Fruit fly (Drosophila melanogaster) whole organism, embryonic: ENCODE measurements around the gene CG11891.

Experiments used
- BEAF-32 ChIP-seq: fragments of 200-800 bp; sonication (Bioruptor generic); optimal IDR thresholded peaks from 3 replicates; lab custom pipeline; 2017; ENCODE audit warnings: missing biosample characterization, missing genetic modification characterization, mild to moderate bottlenecking, moderate library complexity, missing genetic modification reagents
- Bgb ChIP-seq: fragments of 200-800 bp; sonication (Bioruptor generic); IDR thresholded peaks from 2 replicates; pipeline ENCODE4 v1.3.6; 2022; ENCODE audit warnings: missing biosample characterization, missing genetic modification characterization; ENCODE audit not compliant: partially characterized antibody
- CG11398 ChIP-seq: fragments of 200-800 bp; sonication (Bioruptor generic); optimal IDR thresholded peaks from 2 replicates; lab custom pipeline; 2016; ENCODE audit warnings: missing biosample characterization, missing genetic modification characterization
- CG12071 ChIP-seq: fragments of 200-800 bp; sonication (Bioruptor generic); optimal IDR thresholded peaks from 3 replicates; lab custom pipeline; 2018; ENCODE audit warnings: missing biosample characterization, mild to moderate bottlenecking, missing genetic modification characterization
- CG12942 ChIP-seq: fragments of 200-800 bp; sonication (Bioruptor generic); optimal IDR thresholded peaks from 3 replicates; lab custom pipeline; 2016; ENCODE audit warnings: missing biosample characterization, missing genetic modification characterization
- CG13296 ChIP-seq: fragments of 200-800 bp; sonication (Bioruptor generic); optimal IDR thresholded peaks from 3 replicates; lab custom pipeline; 2018; ENCODE audit warnings: missing biosample characterization, mild to moderate bottlenecking, missing genetic modification characterization
- CG15514 ChIP-seq: fragments of 200-800 bp; sonication (Bioruptor generic); optimal IDR thresholded peaks from 3 replicates; lab custom pipeline; 2017; ENCODE audit warnings: missing biosample characterization, missing genetic modification characterization, mild to moderate bottlenecking, moderate library complexity, missing genetic modification reagents
- CG17612 ChIP-seq: fragments of 200-800 bp; sonication (Bioruptor generic); IDR thresholded peaks from 2 replicates; pipeline ENCODE4 v1.3.6; 2022; ENCODE audit warnings: missing biosample characterization, missing genetic modification characterization
- CG2199 ChIP-seq: fragments of 200-800 bp; sonication (Bioruptor generic); IDR thresholded peaks from 3 replicates; pipeline ENCODE4 v1.3.6; 2022; ENCODE audit warnings: missing biosample characterization, missing genetic modification characterization
- CG30020 ChIP-seq: fragments of 200-800 bp; optimal IDR thresholded peaks from 2 replicates; lab custom pipeline; 2019; ENCODE audit warnings: missing biosample characterization, mild to moderate bottlenecking, missing genetic modification characterization, moderate library complexity
- CG43689 ChIP-seq: fragments of 200-800 bp; sonication (Bioruptor generic); IDR thresholded peaks from 2 replicates; pipeline ENCODE4 v1.3.6; 2022; ENCODE audit warnings: missing biosample characterization, missing genetic modification characterization
- CG7372 ChIP-seq: fragments of 200-800 bp; sonication (Bioruptor generic); IDR thresholded peaks from 2 replicates; pipeline ENCODE4 v1.3.6; 2022; ENCODE audit warnings: missing biosample characterization, missing genetic modification characterization
- CG7963 ChIP-seq: fragments of 200-800 bp; sonication (Bioruptor generic); IDR thresholded peaks from 3 replicates; pipeline ENCODE4 v1.3.6; 2022; ENCODE audit warnings: missing biosample characterization, missing genetic modification characterization; ENCODE audit not compliant: partially characterized antibody
- CG8924 ChIP-seq: fragments of 200-800 bp; optimal IDR thresholded peaks from 3 replicates; lab custom pipeline; 2019; ENCODE audit warnings: missing biosample characterization, mild to moderate bottlenecking, missing genetic modification characterization, moderate library complexity
- D ChIP-seq, 2 experiments: fragments of 200-800 bp in 1 of 2; fragments of >200 bp in 1 of 2; sonication (Bioruptor generic) in 1 of 2; optimal IDR thresholded peaks; 2 replicates in 1 of 2; 3 replicates in 1 of 2; lab custom pipeline; 2017; ENCODE audit warnings: mild to moderate bottlenecking in 1 of 2, missing biosample characterization in 1 of 2, missing genetic modification characterization in 1 of 2, missing genetic modification reagents in 1 of 2
- Dek ChIP-seq: fragments of 200-800 bp; sonication (Bioruptor generic); optimal IDR thresholded peaks from 3 replicates; lab custom pipeline; 2019; ENCODE audit warnings: missing biosample characterization, mild to moderate bottlenecking, missing genetic modification characterization, moderate library complexity
- Dll ChIP-seq: fragments of 200-800 bp; sonication (Bioruptor generic); IDR thresholded peaks from 4 replicates; pipeline ENCODE4 v1.3.6; 2022; ENCODE audit warnings: missing biosample characterization, missing genetic modification characterization; ENCODE audit not compliant: partially characterized antibody
- ERR ChIP-seq: fragments of 200-800 bp; sonication (Bioruptor generic); optimal IDR thresholded peaks from 2 replicates; lab custom pipeline; 2016; ENCODE audit warnings: missing biosample characterization, missing genetic modification characterization
- Elba2 ChIP-seq: fragments of 200-800 bp; sonication (Bioruptor generic); optimal IDR thresholded peaks from 3 replicates; lab custom pipeline; 2016; ENCODE audit warnings: missing biosample characterization, missing genetic modification characterization
- Fer1 ChIP-seq: fragments of 200-800 bp; sonication (Bioruptor generic); optimal IDR thresholded peaks from 2 replicates; lab custom pipeline; 2017; ENCODE audit warnings: missing biosample characterization, mild to moderate bottlenecking, missing genetic modification characterization
- Gsc ChIP-seq: fragments of 200-800 bp; sonication (Bioruptor generic); IDR thresholded peaks from 2 replicates; pipeline ENCODE4 v1.3.6; 2022; ENCODE audit warnings: missing biosample characterization, missing genetic modification characterization
- HmgZ ChIP-seq: fragments of 200-800 bp; sonication (Bioruptor generic); optimal IDR thresholded peaks from 2 replicates; lab custom pipeline; 2018; ENCODE audit warnings: missing biosample characterization, mild to moderate bottlenecking, missing genetic modification characterization
- Nf-YA ChIP-seq: fragments of 200-800 bp; sonication (Bioruptor generic); IDR thresholded peaks from 2 replicates; pipeline ENCODE4 v1.3.6; 2022; ENCODE audit warnings: missing biosample characterization, missing genetic modification characterization
- PHDP ChIP-seq: fragments of 200-800 bp; sonication (Bioruptor generic); optimal IDR thresholded peaks from 3 replicates; lab custom pipeline; 2018; ENCODE audit warnings: missing biosample characterization, mild to moderate bottlenecking, missing genetic modification characterization, moderate library complexity
- Sin3A ChIP-seq: fragments of >200 bp; optimal IDR thresholded peaks from 2 replicates; lab custom pipeline; 2018
- Ssrp ChIP-seq: fragments of 200-800 bp; sonication (Bioruptor generic); optimal IDR thresholded peaks from 2 replicates; lab custom pipeline; 2018; ENCODE audit warnings: missing biosample characterization, mild to moderate bottlenecking, missing genetic modification characterization, moderate library complexity
- Xrp1 ChIP-seq: fragments of 200-800 bp; sonication (Bioruptor generic); IDR thresholded peaks from 2 replicates; pipeline ENCODE4 v1.3.6; 2022; ENCODE audit warnings: missing biosample characterization, missing genetic modification characterization
- ab ChIP-seq: fragments of 200-800 bp; sonication (Bioruptor generic); optimal IDR thresholded peaks from 2 replicates; lab custom pipeline; 2016; ENCODE audit warnings: missing biosample characterization, missing genetic modification characterization
- ato ChIP-seq: fragments of 200-800 bp; sonication (Bioruptor generic); IDR thresholded peaks from 2 replicates; pipeline ENCODE4 v1.3.6; 2022; ENCODE audit warnings: missing biosample characterization, missing genetic modification characterization; ENCODE audit not compliant: partially characterized antibody
- bbx ChIP-seq: fragments of 200-800 bp; sonication (Bioruptor generic); IDR thresholded peaks from 2 replicates; pipeline ENCODE4 v1.3.6; 2022; ENCODE audit warnings: missing biosample characterization, missing genetic modification characterization; ENCODE audit not compliant: partially characterized antibody
- bcd ChIP-seq: fragments of 200-800 bp; sonication (Bioruptor generic); optimal IDR thresholded peaks from 2 replicates; lab custom pipeline; 2017; ENCODE audit warnings: missing biosample characterization, mild to moderate bottlenecking, missing genetic modification characterization
- cato ChIP-seq: fragments of 200-800 bp; sonication (Bioruptor generic); optimal IDR thresholded peaks from 2 replicates; lab custom pipeline; 2016; ENCODE audit warnings: missing biosample characterization, missing genetic modification characterization, borderline replicate concordance
- caup ChIP-seq: fragments of 200-800 bp; sonication (Bioruptor generic); optimal IDR thresholded peaks from 3 replicates; lab custom pipeline; 2017; ENCODE audit warnings: missing biosample characterization, mild to moderate bottlenecking, missing genetic modification characterization, moderate library complexity; ENCODE audit not compliant: severe bottlenecking
- da ChIP-seq: fragments of 200-800 bp; sonication (Bioruptor generic); optimal IDR thresholded peaks from 2 replicates; lab custom pipeline; 2016; ENCODE audit warnings: missing biosample characterization, missing genetic modification characterization
- dan ChIP-seq: fragments of 200-800 bp; sonication (Bioruptor generic); IDR thresholded peaks from 2 replicates; pipeline ENCODE4 v1.3.6; 2022; ENCODE audit warnings: missing biosample characterization, missing genetic modification characterization
- fd64A ChIP-seq: fragments of 200-800 bp; sonication (Bioruptor generic); optimal IDR thresholded peaks from 3 replicates; lab custom pipeline; 2018; ENCODE audit warnings: missing biosample characterization, mild to moderate bottlenecking, missing genetic modification characterization
- gem ChIP-seq: fragments of 200-800 bp; sonication (Bioruptor generic); optimal IDR thresholded peaks from 2 replicates; lab custom pipeline; 2019; ENCODE audit warnings: missing biosample characterization, mild to moderate bottlenecking, missing genetic modification characterization, moderate library complexity
- her ChIP-seq: fragments of 200-800 bp; sonication (Bioruptor generic); optimal IDR thresholded peaks from 2 replicates; lab custom pipeline; 2016; ENCODE audit warnings: missing biosample characterization, missing genetic modification characterization
- insv ChIP-seq, 2 experiments: fragments of 200-800 bp; sonication (Bioruptor generic); optimal IDR thresholded peaks; 3 replicates each; lab custom pipeline; 2016 to 2018; ENCODE audit warnings: missing biosample characterization in 2 of 2, missing genetic modification characterization in 2 of 2
- nau ChIP-seq: fragments of 200-800 bp; sonication (Bioruptor generic); optimal IDR thresholded peaks from 3 replicates; lab custom pipeline; 2017; ENCODE audit warnings: missing biosample characterization, mild to moderate bottlenecking, missing genetic modification characterization, missing genetic modification reagents
- prd ChIP-seq, 3 experiments: fragments of >200 bp in 2 of 3; fragments of 200-800 bp in 1 of 3; sonication (Bioruptor generic) in 1 of 3; optimal IDR thresholded peaks in 2 of 3; IDR thresholded peaks in 1 of 3; 2 replicates in 2 of 3; 3 replicates in 1 of 3; pipeline versions ENCODE4 v1.3.6 to Lab custom; 2017 to 2022; ENCODE audit warnings: missing biosample characterization in 1 of 3, missing genetic modification characterization in 1 of 3
- salm ChIP-seq: fragments of 200-800 bp; sonication (Bioruptor generic); optimal IDR thresholded peaks from 2 replicates; lab custom pipeline; 2018; ENCODE audit warnings: missing biosample characterization, mild to moderate bottlenecking, missing genetic modification characterization
- sisA ChIP-seq: fragments of 200-800 bp; sonication (Bioruptor generic); IDR thresholded peaks from 2 replicates; pipeline ENCODE4 v1.3.6; 2022; ENCODE audit warnings: missing biosample characterization, missing genetic modification characterization
- ssp ChIP-seq: fragments of 200-800 bp; sonication (Bioruptor generic); IDR thresholded peaks from 2 replicates; pipeline ENCODE4 v1.3.6; 2022; ENCODE audit warnings: missing biosample characterization, missing genetic modification characterization
- tap ChIP-seq: fragments of 200-800 bp; optimal IDR thresholded peaks from 3 replicates; lab custom pipeline; 2019; ENCODE audit warnings: missing biosample characterization, mild to moderate bottlenecking, missing genetic modification characterization, moderate library complexity
- ttk ChIP-seq: fragments of 200-800 bp; sonication (Bioruptor generic); IDR thresholded peaks from 2 replicates; pipeline ENCODE4 v2.1.2; 2022; ENCODE audit warnings: missing biosample characterization, missing genetic modification characterization
- zen2 ChIP-seq: fragments of 200-800 bp; sonication (Bioruptor generic); IDR thresholded peaks from 3 replicates; pipeline ENCODE4 v1.3.6; 2022; ENCODE audit warnings: missing biosample characterization, missing genetic modification characterization; ENCODE audit not compliant: partially characterized antibody
- zfh1 ChIP-seq: fragments of 200-800 bp; sonication (Bioruptor generic); IDR thresholded peaks from 3 replicates; pipeline ENCODE4 v1.3.6; 2022; ENCODE audit warnings: missing biosample characterization, missing genetic modification characterization

Gene CG11891

dm6 chr3R:25245052-25245813 lies 24.8 kb upstream of the CG11891 start, which contains the start of gene bam (continued):
- peak; percentile 59; the same call in 2 of the 3 replicates for TF ChIP-seq CG2199 (GFP tag; lab: Robert Waterston, UW)
- TF ChIP-seq Fer1 (GFP tag; lab: Kevin White, UChicago) = peak; percentile 15
- TF ChIP-seq zen2 (GFP tag; lab: Robert Waterston, UW) = no peak
- TF ChIP-seq Ssrp (tag; lab: Kevin White, UChicago) = peak; percentile 34
- TF ChIP-seq PHDP (tag; lab: Kevin White, UChicago) = peak; percentile 4
- no peak for TF ChIP-seq her (GFP tag; lab: Kevin White, UChicago)
- TF ChIP-seq ERR (GFP tag; lab: Kevin White, UChicago) = no peak
- no peak for TF ChIP-seq CG13296
- TF ChIP-seq Elba2 = no peak
- no peak for TF ChIP-seq CG7372
- TF ChIP-seq bbx (GFP tag; lab: Robert Waterston, UW) = no peak
- TF ChIP-seq nau (GFP tag; lab: Kevin White, UChicago) = no peak
- no peak for TF ChIP-seq Dll (GFP tag; lab: Robert Waterston, UW)
- no peak for TF ChIP-seq da
- TF ChIP-seq CG30020 (tag; lab: Kevin White, UChicago) = no peak
- no peak for TF ChIP-seq Xrp1 (GFP tag; lab: Robert Waterston, UW)
- no peak for TF ChIP-seq bcd (GFP tag; lab: Kevin White, UChicago)
- no peak for TF ChIP-seq cato (GFP tag; lab: Kevin White, UChicago)
- no peak for TF ChIP-seq ttk (GFP tag; lab: Robert Waterston, UW)
- TF ChIP-seq BEAF-32 = peak; percentile 24
- TF ChIP-seq Gsc = no peak
- peak; percentile 14 for TF ChIP-seq tap
- peak in 1 of 2 experiments; percentile 46 for TF ChIP-seq insv (GFP tag; optimal IDR thresholded peaks at IDR 0.05; lab: Kevin White, UChicago)
- no peak for TF ChIP-seq fd64A (GFP tag; lab: Kevin White, UChicago)
- no peak for TF ChIP-seq Sin3A (lab: Kevin White, UChicago)
- peak; percentile 4 for TF ChIP-seq CG8924 (tag; lab: Kevin White, UChicago)
- peak; percentile 45 for TF ChIP-seq Dek (tag; lab: Kevin White, UChicago)
- no peak for TF ChIP-seq prd (optimal IDR thresholded peaks at IDR 0.05; lab: Kevin White, UChicago)
- TF ChIP-seq prd (GFP tag; IDR thresholded peaks at IDR 0.05; lab: Robert Waterston, UW) = no peak
- TF ChIP-seq CG11398 (GFP tag; lab: Kevin White, UChicago) = no peak
- no peak for TF ChIP-seq dan
- TF ChIP-seq Nf-YA (GFP tag; lab: Robert Waterston, UW) = no peak
- TF ChIP-seq gem (tag; lab: Kevin White, UChicago) = no peak
- TF ChIP-seq CG43689 = no peak
- no peak for TF ChIP-seq ssp (GFP tag; lab: Robert Waterston, UW)
- no peak for TF ChIP-seq salm (tag; lab: Kevin White, UChicago)
- TF ChIP-seq D (optimal IDR thresholded peaks at IDR 0.05; lab: Kevin White, UChicago) = no peak
- no peak for TF ChIP-seq D (GFP tag; optimal IDR thresholded peaks at IDR 0.05; lab: Kevin White, UChicago)
- TF ChIP-seq CG17612 = no peak
- no peak for TF ChIP-seq sisA (GFP tag; lab: Robert Waterston, UW)
- peak; percentile 67 for TF ChIP-seq HmgZ (tag; lab: Kevin White, UChicago)
- no peak for TF ChIP-seq caup
- no peak for TF ChIP-seq ato (GFP tag; lab: Robert Waterston, UW)
- no peak for TF ChIP-seq CG12071 (GFP tag; lab: Kevin White, UChicago)
- TF ChIP-seq CG15514 (GFP tag; lab: Kevin White, UChicago) = peak; percentile 89
- peak; percentile 55; the same call in 1 of the 2 replicates for TF ChIP-seq Bgb
- no peak for TF ChIP-seq zfh1
- no peak for TF ChIP-seq CG12942 (GFP tag; lab: Kevin White, UChicago)
- TF ChIP-seq ab (GFP tag; lab: Kevin White, UChicago) = no peak
- TF ChIP-seq CG7963 (GFP tag; lab: Robert Waterston, UW) = no peak
